Fruit fly (Drosophila melanogaster) whole organism, wandering third instar larva: ENCODE measurements around the gene caz.

ENCODE experiments used
- Dfd ChIP-seq: fragments of >200 bp; optimal IDR thresholded peaks from 2 replicates; lab custom pipeline; 2017; ENCODE audit warnings: missing biosample characterization, missing genetic modification characterization
- HLH106 ChIP-seq: fragments of 200-800 bp; optimal IDR thresholded peaks from 3 replicates; lab custom pipeline; 2019; ENCODE audit warnings: missing biosample characterization, mild to moderate bottlenecking, missing genetic modification characterization, moderate library complexity
- Myc ChIP-seq: fragments of >200 bp; optimal IDR thresholded peaks from 2 replicates; lab custom pipeline; 2017
- fru ChIP-seq: fragments of 200-800 bp; sonication (Bioruptor generic); optimal IDR thresholded peaks from 3 replicates; lab custom pipeline; 2016; ENCODE audit warnings: missing biosample characterization, mild to moderate bottlenecking, missing genetic modification characterization
- h ChIP-seq: fragments of 200-800 bp; sonication (Bioruptor generic); optimal IDR thresholded peaks from 3 replicates; lab custom pipeline; 2016; ENCODE audit warnings: missing biosample characterization, mild to moderate bottlenecking, missing genetic modification characterization
- lola ChIP-seq: fragments of >200 bp; optimal IDR thresholded peaks from 2 replicates; lab custom pipeline; 2017; ENCODE audit warnings: missing biosample characterization, missing genetic modification characterization
- usp ChIP-seq: fragments of >200 bp; optimal IDR thresholded peaks from 2 replicates; lab custom pipeline; 2017; ENCODE audit warnings: missing biosample characterization, missing genetic modification characterization

dm6 chrX:16275854-16276338 lies 12.7 kb upstream of the caz start, which contains the start of the genes kat80 and Prosalpha4:
- TF ChIP-seq lola (GFP tag; lab: Kevin White, UChicago) = no peak
- TF ChIP-seq usp = no peak
- no peak for TF ChIP-seq Dfd (GFP tag; lab: Kevin White, UChicago)
- no peak for TF ChIP-seq h (GFP tag; lab: Kevin White, UChicago)
- peak; percentile 29 for TF ChIP-seq fru (GFP tag; lab: Kevin White, UChicago)
- TF ChIP-seq HLH106 (tag; lab: Kevin White, UChicago) = peak; percentile 57
- peak; percentile 1 for TF ChIP-seq Myc (lab: Kevin White, UChicago)
